Worm (Caenorhabditis elegans): ENCODE measurements around the gene acl-8.

- TF ChIP-seq fkh-4 (tag; optimal IDR thresholded peaks at IDR 0.05; ENCODE audit: borderline replicate concordance) (no peak), mep-1 (tag; optimal IDR thresholded peaks at IDR 0.05) (no peak), hlh-4 (tag; optimal IDR thresholded peaks at IDR 0.05) (no peak), snpc-4 (tag; optimal IDR thresholded peaks at IDR 0.05) (no peak), ces-1 (GFP tag; optimal IDR thresholded peaks at IDR 0.05) (no peak), unc-62 (GFP tag; optimal IDR thresholded peaks at IDR 0.05) (no peak), ceh-63 (GFP tag; optimal IDR thresholded peaks at IDR 0.05) (no peak), elt-3 (tag; optimal IDR thresholded peaks at IDR 0.05) (no peak)
These were observed 34.4 kb downstream of the acl-8 start for ce11 chrV:6485109-6485508.
